Worm (Caenorhabditis elegans) whole organism, L4/young adult: ENCODE data around the gene brc-2.

ENCODE experiments used
- W03F9.2 ChIP-seq: fragments of 150-350 bp; optimal IDR thresholded peaks from 2 replicates; lab custom pipeline; 2014; ENCODE audit warnings: missing biosample characterization, missing genetic modification characterization
- him-1 ChIP-seq: sonication (generic microtip); optimal IDR thresholded peaks from 2 replicates; lab custom pipeline; 2016; ENCODE audit warnings: missing genotype, missing genetic modification reagents, missing genetic modification characterization, missing compliant biosample characterization

- TF ChIP-seq W03F9.2 (tag; lab: Kevin White, UChicago) (peak; percentile 2), him-1 (tag; lab: Kevin White, UChicago) (no peak)
These were observed 7.7 kb downstream of the brc-2 start for ce11 chrIII:6895166-6895565.
